Worm (Caenorhabditis elegans) whole organism, L3 larva: ENCODE measurements around the gene F44G4.7.

ENCODE experiments used
- R02D3.7 ChIP-seq: fragments of 150-350 bp; optimal IDR thresholded peaks from 2 replicates; lab custom pipeline; 2014; ENCODE audit warnings: missing biosample characterization, missing genetic modification characterization
- ZK546.5 ChIP-seq: sonication (generic microtip); optimal IDR thresholded peaks from 2 replicates; lab custom pipeline; 2017; ENCODE audit warnings: missing biosample characterization, missing genetic modification characterization
- ama-1 ChIP-seq: fragments of 150-350 bp; optimal IDR thresholded peaks from 2 replicates; lab custom pipeline; 2018
- ceh-16 ChIP-seq: sonication (generic microtip); optimal IDR thresholded peaks from 2 replicates; lab custom pipeline; 2017; ENCODE audit warnings: missing biosample characterization, missing genetic modification characterization
- ceh-28 ChIP-seq: fragments of 150-350 bp; optimal IDR thresholded peaks from 2 replicates; lab custom pipeline; 2014; ENCODE audit warnings: missing biosample characterization, missing genetic modification reagents, missing genetic modification characterization
- ceh-82 ChIP-seq: fragments of 150-350 bp; optimal IDR thresholded peaks from 2 replicates; lab custom pipeline; 2014; ENCODE audit warnings: missing biosample characterization, missing genetic modification characterization
- ceh-9 ChIP-seq: sonication (generic microtip); optimal IDR thresholded peaks from 2 replicates; lab custom pipeline; 2018; ENCODE audit warnings: missing biosample characterization, missing genetic modification characterization
- egl-27 ChIP-seq: sonication (generic microtip); optimal IDR thresholded peaks from 4 replicates; lab custom pipeline; 2017; ENCODE audit warnings: missing biosample characterization, missing genetic modification reagents, missing genetic modification characterization
- egl-5 ChIP-seq: fragments of 150-350 bp; optimal IDR thresholded peaks from 2 replicates; lab custom pipeline; 2017; ENCODE audit warnings: missing biosample characterization, missing genetic modification reagents, missing genetic modification characterization, inconsistent platforms
- elt-1 ChIP-seq: fragments of 150-350 bp; optimal IDR thresholded peaks from 2 replicates; lab custom pipeline; 2014; ENCODE audit warnings: missing biosample characterization, missing genetic modification characterization
- elt-2 ChIP-seq: sonication (generic microtip); optimal IDR thresholded peaks from 2 replicates; lab custom pipeline; 2016; ENCODE audit warnings: missing genetic modification reagents, mild to moderate bottlenecking, missing genetic modification characterization, missing compliant biosample characterization
- eor-1 ChIP-seq, 2 experiments: fragments of 150-350 bp; optimal IDR thresholded peaks; 2 replicates each; lab custom pipeline; 2014 to 2018; ENCODE audit warnings: missing biosample characterization in 2 of 2, missing genetic modification characterization in 2 of 2
- fkh-2 ChIP-seq: fragments of 150-350 bp; optimal IDR thresholded peaks from 2 replicates; lab custom pipeline; 2014; ENCODE audit warnings: missing biosample characterization, missing genetic modification reagents, missing genetic modification characterization
- hmg-11 ChIP-seq: sonication (generic microtip); optimal IDR thresholded peaks from 2 replicates; lab custom pipeline; 2016; ENCODE audit warnings: missing genetic modification characterization, missing compliant biosample characterization
- jun-1 ChIP-seq: fragments of 150-350 bp; optimal IDR thresholded peaks from 2 replicates; lab custom pipeline; 2014; ENCODE audit warnings: missing biosample characterization, missing genetic modification reagents, missing genetic modification characterization
- lin-15B ChIP-seq: fragments of 150-350 bp; optimal IDR thresholded peaks from 2 replicates; lab custom pipeline; 2014; ENCODE audit warnings: missing biosample characterization, missing genetic modification characterization
- nhr-11 ChIP-seq: fragments of 150-350 bp; optimal IDR thresholded peaks from 2 replicates; lab custom pipeline; 2014; ENCODE audit warnings: missing biosample characterization, missing genetic modification characterization
- nhr-23 ChIP-seq: fragments of 150-350 bp; optimal IDR thresholded peaks from 2 replicates; lab custom pipeline; 2014; ENCODE audit warnings: missing biosample characterization, missing genetic modification reagents, missing genetic modification characterization
- nhr-25 ChIP-seq: sonication (generic microtip); optimal IDR thresholded peaks from 2 replicates; lab custom pipeline; 2017; ENCODE audit warnings: missing biosample characterization, missing genetic modification characterization
- nhr-43 ChIP-seq: sonication (generic microtip); optimal IDR thresholded peaks from 2 replicates; lab custom pipeline; 2016; ENCODE audit warnings: mild to moderate bottlenecking, missing genetic modification characterization, missing compliant biosample characterization; ENCODE audit not compliant: poor library complexity, severe bottlenecking
- nhr-67 ChIP-seq: fragments of 150-350 bp; optimal IDR thresholded peaks from 2 replicates; lab custom pipeline; 2014; ENCODE audit warnings: missing biosample characterization, missing genetic modification characterization
- nhr-76 ChIP-seq: fragments of 150-350 bp; sonication (generic microtip); optimal IDR thresholded peaks from 5 replicates; lab custom pipeline; 2014; ENCODE audit warnings: missing biosample characterization, missing genetic modification characterization
- nhr-77 ChIP-seq: fragments of 150-350 bp; optimal IDR thresholded peaks from 2 replicates; lab custom pipeline; 2014; ENCODE audit warnings: missing biosample characterization, missing genetic modification characterization
- pha-4 ChIP-seq: fragments of 150-350 bp; optimal IDR thresholded peaks from 2 replicates; lab custom pipeline; 2014; ENCODE audit warnings: missing biosample characterization, missing genetic modification reagents, missing genetic modification characterization
- pqm-1 ChIP-seq: fragments of 150-350 bp; optimal IDR thresholded peaks from 2 replicates; lab custom pipeline; 2017; ENCODE audit warnings: missing biosample characterization, missing genetic modification characterization, inconsistent platforms
- skn-1 ChIP-seq: fragments of 150-350 bp; optimal IDR thresholded peaks from 2 replicates; lab custom pipeline; 2014; ENCODE audit warnings: missing biosample characterization, missing genetic modification characterization
- tbx-2 ChIP-seq: sonication (generic microtip); optimal IDR thresholded peaks from 2 replicates; lab custom pipeline; 2016; ENCODE audit warnings: mild to moderate bottlenecking, missing genetic modification characterization, missing compliant biosample characterization
- unc-62 ChIP-seq: fragments of 150-350 bp; sonication (generic microtip); optimal IDR thresholded peaks from 4 replicates; lab custom pipeline; 2014; ENCODE audit warnings: missing biosample characterization, missing genetic modification reagents, missing genetic modification characterization
- zag-1 ChIP-seq: fragments of 150-350 bp; optimal IDR thresholded peaks from 2 replicates; lab custom pipeline; 2014; ENCODE audit warnings: missing biosample characterization, missing genetic modification characterization
- ztf-11 ChIP-seq: fragments of 150-350 bp; optimal IDR thresholded peaks from 2 replicates; lab custom pipeline; 2014; ENCODE audit warnings: missing biosample characterization, missing genetic modification characterization

The F44G4.7 gene

DNA sequence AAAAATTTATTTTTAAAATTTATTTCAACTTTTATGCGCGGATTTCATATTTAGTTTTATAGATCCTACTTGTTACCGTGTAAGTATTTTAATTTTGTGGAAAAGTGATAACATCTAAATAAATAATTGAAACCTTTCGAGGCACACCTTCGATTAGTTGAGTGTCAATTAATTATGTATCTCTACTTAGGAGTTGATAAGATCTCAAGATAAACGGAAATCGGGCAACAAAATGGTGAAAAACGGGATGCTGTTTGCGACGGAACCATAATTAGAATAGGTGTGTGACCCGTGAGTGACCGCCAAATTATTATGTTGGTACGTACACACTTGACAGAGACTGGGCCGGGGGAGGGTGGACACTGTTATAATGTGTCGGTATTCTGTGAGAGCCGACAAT is 21.4 kb upstream of the F44G4.7 start:
- TF ChIP-seq lin-15B (tag; lab: Kevin White, UChicago), result no peak
- peak; percentile 21 for TF ChIP-seq ama-1 (lab: Kevin White, UChicago)

DNA sequence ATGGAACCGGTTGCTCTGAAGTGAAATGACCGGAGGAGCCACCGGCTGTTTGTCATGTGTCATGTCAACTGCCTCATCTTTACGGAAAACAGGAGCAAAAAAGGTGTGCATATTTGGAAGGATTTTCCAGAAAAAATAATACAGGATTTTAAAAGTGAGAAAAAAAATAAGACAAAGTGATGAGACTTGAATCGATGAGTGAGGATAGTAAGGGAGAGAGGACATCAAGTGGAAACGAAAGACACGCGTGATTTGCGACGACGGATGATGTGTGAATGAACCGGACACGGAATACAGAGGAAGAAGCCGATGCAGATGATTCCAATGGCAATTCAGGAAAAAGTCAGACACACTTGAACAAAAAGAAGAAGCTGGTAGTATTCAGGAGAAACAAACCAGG is 19.3 kb upstream of the F44G4.7 start:
- TF ChIP-seq ceh-82 (tag; lab: Kevin White, UChicago) (no peak), nhr-67 (tag; lab: Kevin White, UChicago) (no peak), eor-1 (tag; optimal IDR thresholded peaks at IDR 0.05; lab: Kevin White, UChicago) (no peak), fkh-2 (tag; lab: Kevin White, UChicago) (no peak), egl-27 (no peak), elt-1 (tag; lab: Kevin White, UChicago) (no peak), skn-1 (tag; lab: Kevin White, UChicago) (no peak), nhr-11 (no peak), jun-1 (tag; lab: Kevin White, UChicago) (no peak), zag-1 (tag; lab: Kevin White, UChicago) (no peak), nhr-77 (tag; lab: Kevin White, UChicago) (no peak)

DNA sequence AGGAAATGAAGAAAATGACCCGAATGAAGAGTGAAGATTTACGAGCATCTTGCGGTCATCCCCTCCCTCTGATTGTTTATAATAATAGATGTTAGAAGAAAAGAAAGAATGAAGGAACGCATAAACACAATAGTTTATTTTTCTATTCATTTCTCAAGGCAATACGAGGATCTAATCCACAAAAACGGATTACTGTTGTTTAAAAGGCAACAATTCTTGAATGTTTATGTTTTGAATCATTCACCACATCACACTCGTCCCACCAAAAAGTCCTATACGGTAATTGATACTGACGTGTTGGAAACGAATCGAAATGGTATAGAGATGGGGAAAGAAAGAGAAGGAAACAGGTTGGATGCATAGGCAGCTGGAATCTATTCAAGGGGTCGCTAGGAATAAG is 16.7 kb upstream of the F44G4.7 start:
- no peak for TF ChIP-seq nhr-76
- no peak for TF ChIP-seq nhr-11
- no peak for TF ChIP-seq ceh-9
- no peak for TF ChIP-seq fkh-2 (tag; lab: Kevin White, UChicago)
- no peak for TF ChIP-seq ztf-11 (tag; lab: Kevin White, UChicago)

DNA sequence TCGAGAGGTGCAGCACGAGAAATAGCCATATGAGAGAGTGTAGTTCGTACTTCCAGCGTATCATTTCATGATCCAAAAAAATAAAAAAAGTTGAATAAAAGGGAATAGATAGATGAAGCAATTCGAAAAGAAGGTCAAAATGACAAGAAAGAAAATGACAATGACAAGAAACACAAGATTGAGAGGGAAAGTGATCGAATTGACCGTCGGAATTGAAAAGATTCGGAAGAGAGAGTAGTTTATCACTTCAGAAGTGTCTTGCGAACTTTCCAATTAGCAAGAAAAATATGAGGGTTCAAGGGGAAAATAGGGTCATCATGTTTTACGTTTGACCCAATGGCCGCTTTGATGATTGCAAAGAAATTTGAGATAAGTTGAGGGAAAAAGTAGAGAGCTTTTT is 14.7 kb upstream of the F44G4.7 start, which contains the start of gene dep-1:
Gene dep-1, minus strand, starts transcription at position 95 of the 400 bp plus-strand sequence.
- TF ChIP-seq nhr-25 (tag; lab: Kevin White, UChicago), result peak; percentile 7
- TF ChIP-seq pha-4 (tag; lab: Kevin White, UChicago), result no peak
- peak; percentile 57 for TF ChIP-seq nhr-23 (tag; lab: Kevin White, UChicago)
- TF ChIP-seq, all 47 proteins: peak for 2

DNA sequence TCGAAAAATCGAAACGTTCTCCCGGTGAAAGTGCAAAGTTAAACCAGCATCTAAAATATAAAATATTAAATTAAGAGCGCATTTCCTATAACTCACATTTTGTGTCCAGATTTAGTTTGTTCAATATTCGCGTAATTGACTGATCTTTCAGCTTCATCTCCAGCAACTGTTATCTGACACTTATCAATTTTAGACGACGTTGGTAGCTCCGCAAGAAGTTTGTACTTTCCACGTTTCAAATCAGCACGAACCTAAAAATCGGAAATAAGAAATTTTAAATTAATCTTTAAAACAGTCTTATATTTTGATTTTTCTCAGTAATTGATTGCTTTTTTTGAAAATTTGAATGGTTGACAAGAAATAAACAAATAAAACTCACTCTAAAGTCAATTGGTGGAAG is 12.7 kb upstream of the F44G4.7 start:
- TF ChIP-seq unc-62 (GFP tag; lab: Kevin White, UChicago) (no peak), ceh-82 (tag; lab: Kevin White, UChicago) (no peak), zag-1 (tag; lab: Kevin White, UChicago) (no peak), ceh-16 (tag; lab: Kevin White, UChicago) (no peak), egl-5 (tag; lab: Kevin White, UChicago) (no peak), hmg-11 (tag; lab: Kevin White, UChicago) (no peak), R02D3.7 (no peak), ZK546.5 (tag; lab: Kevin White, UChicago) (no peak)

DNA sequence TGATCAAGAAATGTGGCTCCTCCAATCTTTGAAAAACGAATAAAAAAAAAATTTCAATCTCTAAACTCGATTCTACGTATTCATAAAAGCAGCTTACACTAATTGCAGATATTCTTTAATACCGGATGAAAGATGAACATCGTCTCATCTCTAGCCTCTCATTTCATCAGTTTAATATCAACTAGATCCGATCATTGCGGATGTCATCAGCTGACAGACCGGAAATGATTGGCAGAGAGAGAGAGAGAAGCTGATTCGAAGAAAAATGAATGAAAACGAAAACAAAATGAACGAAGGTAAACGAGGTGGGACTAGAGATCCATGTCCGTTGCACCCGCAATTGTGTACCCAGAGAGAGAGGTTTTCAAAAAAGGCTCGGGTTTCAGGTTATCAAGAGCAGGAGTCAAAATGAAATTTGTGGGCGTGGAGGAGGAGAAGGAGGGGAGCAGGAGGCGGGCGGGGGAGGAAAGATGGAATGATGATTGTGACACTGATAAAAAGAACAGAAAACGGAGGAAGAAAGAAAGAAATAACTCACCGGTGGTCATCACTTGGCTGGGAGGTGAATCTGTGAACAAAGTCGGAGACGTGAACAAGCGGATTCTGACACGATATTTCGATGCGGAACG is 10.0 kb upstream of the F44G4.7 start:
- TF ChIP-seq ceh-28 (tag; lab: Kevin White, UChicago) (no peak), nhr-11 (peak; percentile 43), elt-2 (tag; lab: Kevin White, UChicago) (no peak), nhr-43 (no peak)

DNA sequence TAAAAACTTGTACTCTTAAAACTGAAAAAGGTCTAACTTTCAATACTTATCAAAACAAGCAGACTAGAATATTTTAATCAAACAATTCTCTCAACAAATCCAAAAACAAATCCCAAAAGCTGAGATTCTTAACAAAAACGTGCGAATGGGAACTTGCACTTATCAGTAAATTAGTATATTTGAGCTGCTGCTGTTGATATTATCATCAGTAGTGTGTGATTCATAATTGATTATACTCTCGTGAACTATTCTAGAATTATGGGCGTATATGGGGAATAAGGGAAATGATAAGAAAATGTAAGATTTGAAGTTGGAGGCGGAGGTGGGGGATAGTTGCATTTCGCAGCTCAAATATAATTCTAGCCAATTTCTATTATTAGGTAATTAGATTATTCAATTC is 9.2 kb upstream of the F44G4.7 start:
- TF ChIP-seq elt-1 (tag; lab: Kevin White, UChicago), result no peak
- no peak for TF ChIP-seq tbx-2 (tag; lab: Kevin White, UChicago)
- TF ChIP-seq elt-2 (tag; lab: Kevin White, UChicago), result peak; percentile 34
- TF ChIP-seq ama-1 (lab: Kevin White, UChicago), result no peak
- TF ChIP-seq skn-1 (tag; lab: Kevin White, UChicago), result peak; percentile 39
- TF ChIP-seq pqm-1 (tag; lab: Kevin White, UChicago), result peak; percentile 13
